Worm (Caenorhabditis elegans): ENCODE measurements around the gene C31E10.11.
A peak's percentile ranks its signal among the peaks of the same experiment; 100 is the strongest.

C31E10.11 gene

DNA sequence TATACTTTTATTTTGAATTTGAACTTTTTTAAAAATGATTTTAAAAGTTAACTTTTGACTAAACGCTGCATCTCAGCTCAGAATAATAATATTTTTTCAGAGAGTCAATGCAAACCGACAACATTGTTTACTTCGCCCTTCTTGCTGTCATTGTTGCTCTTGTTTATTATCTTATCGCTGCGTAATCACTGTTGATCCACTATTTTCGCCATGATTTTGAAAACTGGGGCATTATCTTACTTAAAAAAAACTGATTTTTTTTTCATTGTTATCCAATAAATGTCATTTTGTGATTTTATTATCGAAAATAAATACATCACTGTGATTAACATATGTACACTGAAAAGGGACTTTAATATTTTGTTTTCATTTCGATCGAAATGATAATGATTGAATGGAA, 12.2 kb upstream of the C31E10.11 start:
- TF ChIP-seq ceh-82 (tag; optimal IDR thresholded peaks at IDR 0.05): no peak
- TF ChIP-seq nhr-11 (tag; optimal IDR thresholded peaks at IDR 0.05): no peak
- no peak for TF ChIP-seq ZK546.5 (tag; optimal IDR thresholded peaks at IDR 0.05)
- TF ChIP-seq nhr-25 (tag; optimal IDR thresholded peaks at IDR 0.05): no peak
- TF ChIP-seq daf-12 (tag; optimal IDR thresholded peaks at IDR 0.05): no peak
- no peak for TF ChIP-seq tbx-2 (tag; optimal IDR thresholded peaks at IDR 0.05)
- TF ChIP-seq nhr-67 (tag; optimal IDR thresholded peaks at IDR 0.05): no peak

- TF ChIP-seq egl-5 (tag; optimal IDR thresholded peaks at IDR 0.05) (no peak), pqm-1 (tag; optimal IDR thresholded peaks at IDR 0.05) (peak; percentile 71), jun-1 (tag; optimal IDR thresholded peaks at IDR 0.05) (peak; percentile 24), nhr-11 (tag; optimal IDR thresholded peaks at IDR 0.05) (no peak), mdl-1 (tag; optimal IDR thresholded peaks at IDR 0.05) (no peak), lsy-12 (tag; optimal IDR thresholded peaks at IDR 0.05) (no peak), elt-3 (tag; optimal IDR thresholded peaks at IDR 0.05) (no peak), snpc-4 (tag; optimal IDR thresholded peaks at IDR 0.05) (no peak), nhr-237 (tag; optimal IDR thresholded peaks at IDR 0.05) (no peak), nfya-1 (tag; optimal IDR thresholded peaks at IDR 0.05; ENCODE audit: insufficient read depth) (peak; percentile 41), nhr-43 (tag; optimal IDR thresholded peaks at IDR 0.05; ENCODE audit: poor library complexity, severe bottlenecking) (no peak), pha-4 (tag; optimal IDR thresholded peaks at IDR 0.05) (peak; percentile 87), lin-15B (tag; optimal IDR thresholded peaks at IDR 0.05) (no peak), mml-1 (tag; optimal IDR thresholded peaks at IDR 0.05) (no peak), R02D3.7 (tag; optimal IDR thresholded peaks at IDR 0.05) (no peak), hmg-11 (tag; optimal IDR thresholded peaks at IDR 0.05) (no peak), ama-1 (optimal IDR thresholded peaks at IDR 0.05) (no peak), sea-2 (GFP tag; optimal IDR thresholded peaks at IDR 0.05) (no peak), nhr-76 (tag; optimal IDR thresholded peaks at IDR 0.05) (no peak), ztf-11 (tag; optimal IDR thresholded peaks at IDR 0.05) (no peak), elt-1 (tag; optimal IDR thresholded peaks at IDR 0.05) (no peak), eor-1 (tag; optimal IDR thresholded peaks at IDR 0.05) (no peak), nhr-23 (tag; optimal IDR thresholded peaks at IDR 0.05) (peak; percentile 58), skn-1 (tag; optimal IDR thresholded peaks at IDR 0.05) (no peak), elt-2 (tag; optimal IDR thresholded peaks at IDR 0.05) (peak; percentile 78), nhr-12 (tag; optimal IDR thresholded peaks at IDR 0.05) (no peak), nhr-67 (tag; optimal IDR thresholded peaks at IDR 0.05) (no peak), fos-1 (tag; optimal IDR thresholded peaks at IDR 0.05) (no peak)
Observed at ce11 chrX:14001494-14001974, 11.0 kb upstream of the C31E10.11 start, which contains the start of gene cytb-5.1. cytb-5.1 (plus strand) TSS chrX:14001924.

DNA sequence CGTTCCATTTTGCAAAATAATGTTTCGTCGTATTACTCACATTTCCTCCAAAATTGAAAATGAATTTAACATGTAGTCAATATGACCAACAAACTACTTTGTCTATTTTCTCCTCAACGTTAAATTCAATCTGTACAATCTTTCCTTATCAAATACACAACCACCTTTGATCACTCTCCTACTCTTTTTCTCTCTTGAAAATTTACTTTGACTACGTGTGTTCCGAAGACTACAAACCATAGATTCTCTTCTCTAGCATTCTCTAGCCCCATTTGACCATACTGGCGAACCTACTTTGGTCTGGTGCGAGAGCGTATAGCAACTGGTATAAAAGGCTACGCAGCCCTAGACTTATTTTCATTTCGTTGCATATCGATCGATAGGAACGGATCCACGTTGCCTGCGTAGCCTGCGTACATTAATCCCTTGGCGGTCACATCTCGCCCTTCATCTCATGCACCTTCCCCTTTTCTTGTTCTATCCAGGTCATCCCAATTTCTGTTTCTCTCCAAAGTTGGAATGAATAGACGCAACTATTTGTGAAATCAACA, 9.7 kb upstream of the C31E10.11 start:
- TF ChIP-seq nhr-23 (tag; optimal IDR thresholded peaks at IDR 0.05): peak; percentile 66
- peak; percentile 69 for TF ChIP-seq elt-2 (tag; optimal IDR thresholded peaks at IDR 0.05)
- TF ChIP-seq pha-4 (tag; optimal IDR thresholded peaks at IDR 0.05): peak; percentile 21
- TF ChIP-seq nhr-76 (tag; optimal IDR thresholded peaks at IDR 0.05): no peak
- TF ChIP-seq pqm-1 (tag; optimal IDR thresholded peaks at IDR 0.05): peak; percentile 85
- no peak for TF ChIP-seq aly-2 (tag; optimal IDR thresholded peaks at IDR 0.05)
- peak; percentile 72 for TF ChIP-seq ceh-28 (tag; optimal IDR thresholded peaks at IDR 0.05)

- TF ChIP-seq hmg-11 (tag; optimal IDR thresholded peaks at IDR 0.05) (peak; percentile 79), fos-1 (tag; optimal IDR thresholded peaks at IDR 0.05) (no peak), nhr-12 (tag; optimal IDR thresholded peaks at IDR 0.05) (no peak), pqm-1 (tag; optimal IDR thresholded peaks at IDR 0.05) (no peak), daf-12 (tag; optimal IDR thresholded peaks at IDR 0.05) (no peak), fkh-10 (GFP tag; optimal IDR thresholded peaks at IDR 0.05) (no peak), elt-3 (tag; optimal IDR thresholded peaks at IDR 0.05) (no peak), jun-1 (tag; optimal IDR thresholded peaks at IDR 0.05) (no peak), skn-1 (tag; optimal IDR thresholded peaks at IDR 0.05) (no peak), lsy-12 (tag; optimal IDR thresholded peaks at IDR 0.05) (no peak), nfya-1 (tag; optimal IDR thresholded peaks at IDR 0.05; ENCODE audit: insufficient read depth) (no peak), snpc-4 (tag; optimal IDR thresholded peaks at IDR 0.05) (peak; percentile 10), sea-2 (GFP tag; optimal IDR thresholded peaks at IDR 0.05) (no peak), ama-1 (optimal IDR thresholded peaks at IDR 0.05) (no peak), ceh-82 (tag; optimal IDR thresholded peaks at IDR 0.05) (no peak), elt-2 (tag; optimal IDR thresholded peaks at IDR 0.05) (peak; percentile 11), fkh-2 (tag; optimal IDR thresholded peaks at IDR 0.05) (no peak), nhr-237 (tag; optimal IDR thresholded peaks at IDR 0.05) (no peak), ztf-11 (tag; optimal IDR thresholded peaks at IDR 0.05) (no peak), lin-39 (tag; optimal IDR thresholded peaks at IDR 0.05) (peak; percentile 22), eor-1 (tag; optimal IDR thresholded peaks at IDR 0.05) (no peak), R02D3.7 (tag; optimal IDR thresholded peaks at IDR 0.05) (no peak), nhr-76 (tag; optimal IDR thresholded peaks at IDR 0.05) (no peak), nhr-77 (tag; optimal IDR thresholded peaks at IDR 0.05) (no peak), unc-39 (tag; optimal IDR thresholded peaks at IDR 0.05) (no peak), nhr-23 (tag; optimal IDR thresholded peaks at IDR 0.05) (peak; percentile 9), ceh-9 (tag; optimal IDR thresholded peaks at IDR 0.05) (no peak), ceh-28 (tag; optimal IDR thresholded peaks at IDR 0.05) (no peak), tbx-2 (tag; optimal IDR thresholded peaks at IDR 0.05) (no peak), ztf-4 (tag; optimal IDR thresholded peaks at IDR 0.05) (no peak), pha-4 (tag; optimal IDR thresholded peaks at IDR 0.05) (peak; percentile 66), egl-5 (tag; optimal IDR thresholded peaks at IDR 0.05) (no peak)
Observed at ce11 chrX:13995803-13996388, 5.3 kb upstream of the C31E10.11 start, which contains the start of the genes C31E10.5 and C31E10.6. C31E10.5 (minus strand) TSS chrX:13995834. C31E10.6 (plus strand) TSS chrX:13996338.
